Worm (Caenorhabditis elegans) whole organism, L4 larva: ENCODE data around the gene ZK1240.9.

Experiments used
- aha-1 ChIP-seq: fragments of 150-350 bp; peaks from one replicate; lab custom pipeline; 2014; ENCODE audit warnings: missing biosample characterization, missing genetic modification characterization
- egl-43 ChIP-seq: fragments of 200-800 bp; sonication (Bioruptor generic); IDR thresholded peaks from 2 replicates; pipeline ENCODE4 v1.3.6; 2022; ENCODE audit warnings: missing genetic modification reagents, missing genetic modification characterization, missing compliant biosample characterization
- spr-1 ChIP-seq: sonication (generic microtip); optimal IDR thresholded peaks from 2 replicates; lab custom pipeline; 2016; ENCODE audit warnings: mild to moderate bottlenecking, missing genetic modification characterization, missing compliant biosample characterization
- unc-62 ChIP-seq, 3 experiments: fragments of 150-350 bp in 1 of 3; sonication (generic microtip); optimal IDR thresholded peaks in 2 of 3; peaks in 1 of 3; 1 replicate in 1 of 3; 2 replicates in 2 of 3; lab custom pipeline; 2014 to 2017; ENCODE audit warnings: missing biosample characterization in 3 of 3, missing genetic modification characterization in 3 of 3, missing genetic modification reagents in 3 of 3, missing genotype in 1 of 3

Gene ZK1240.9

ce11 chrII:2366623-2367365, 48.8 kb downstream of the ZK1240.9 start, which contains the start of the genes F43C11.12 and F16G10.5:
Gene F43C11.12 (minus strand): TSS chrII:2366723.
Gene F16G10.5 (plus strand): TSS chrII:2367315.
- TF ChIP-seq spr-1 (tag; lab: Kevin White, UChicago): no peak
- TF ChIP-seq unc-62 (GFP tag; optimal IDR thresholded peaks at IDR 0.05 in 1 of 2; lab: Kevin White, UChicago): peak in 1 of 2 experiments; percentile 32
- no peak for TF ChIP-seq unc-62 (tag; optimal IDR thresholded peaks at IDR 0.05; lab: Kevin White, UChicago)

ce11 chrII:2368956-2369355, 51.0 kb downstream of the ZK1240.9 start, which contains the start of gene hpo-25:
Gene hpo-25 (plus strand): TSS chrII:2369256.
- no peak for TF ChIP-seq egl-43 (GFP tag; lab: Robert Waterston, UW)
- TF ChIP-seq aha-1: peak; percentile 6
